Fruit fly (Drosophila melanogaster): Measurements from ENCODE around the gene CG7135.

- TF ChIP-seq CG8478 (optimal IDR thresholded peaks at IDR 0.05) (no peak), Dll (optimal IDR thresholded peaks at IDR 0.05) (no peak), pan (optimal IDR thresholded peaks at IDR 0.05) (no peak), psq (optimal IDR thresholded peaks at IDR 0.05) (no peak), EcR (GFP tag; optimal IDR thresholded peaks at IDR 0.05) (no peak), usp (GFP tag; optimal IDR thresholded peaks at IDR 0.05) (no peak)
Observed at dm6 chrX:18138297-18138696, 34.8 kb downstream of the CG7135 start, which contains the start of gene CG43229.

All from whole organism.